Fruit fly (Drosophila melanogaster) whole organism, embryonic: Measurements from ENCODE around the gene CG10286.

Experiments
- ATbp ChIP-seq: fragments of 200-800 bp; sonication (Bioruptor generic); optimal IDR thresholded peaks from 2 replicates; lab custom pipeline; 2017; ENCODE audit warnings: missing biosample characterization, mild to moderate bottlenecking, missing genetic modification characterization, missing genetic modification reagents
- Abd-B ChIP-seq: fragments of 200-800 bp; sonication (Bioruptor generic); optimal IDR thresholded peaks from 2 replicates; lab custom pipeline; 2018; ENCODE audit warnings: missing biosample characterization, mild to moderate bottlenecking, missing genetic modification characterization, moderate library complexity
- Atf-2 ChIP-seq: fragments of 200-800 bp; sonication (Bioruptor generic); optimal IDR thresholded peaks from 2 replicates; lab custom pipeline; 2016; ENCODE audit warnings: missing biosample characterization, missing genetic modification characterization
- CG10267 ChIP-seq: fragments of 200-800 bp; sonication (Bioruptor generic); optimal IDR thresholded peaks from 2 replicates; lab custom pipeline; 2018; ENCODE audit warnings: missing biosample characterization, mild to moderate bottlenecking, missing genetic modification characterization, moderate library complexity
- CG11093 ChIP-seq: fragments of 200-800 bp; sonication (Bioruptor generic); IDR thresholded peaks from 3 replicates; pipeline ENCODE4 v1.3.6; 2022; ENCODE audit warnings: missing biosample characterization, missing genetic modification characterization
- CG11247 ChIP-seq: fragments of 200-800 bp; sonication (Bioruptor generic); IDR thresholded peaks from 2 replicates; pipeline ENCODE4 v1.3.6; 2022; ENCODE audit warnings: missing biosample characterization, missing genetic modification characterization
- CG14710 ChIP-seq: fragments of 200-800 bp; sonication (Bioruptor generic); optimal IDR thresholded peaks from 3 replicates; lab custom pipeline; 2019; ENCODE audit warnings: missing biosample characterization, mild to moderate bottlenecking, missing genetic modification characterization, moderate library complexity
- CG15601 ChIP-seq: fragments of 200-800 bp; sonication (Bioruptor generic); optimal IDR thresholded peaks from 3 replicates; lab custom pipeline; 2019; ENCODE audit warnings: missing biosample characterization, mild to moderate bottlenecking, missing genetic modification characterization, moderate library complexity
- CG16863 ChIP-seq: fragments of 200-800 bp; sonication (Bioruptor generic); optimal IDR thresholded peaks from 3 replicates; lab custom pipeline; 2016; ENCODE audit warnings: missing biosample characterization, missing genetic modification characterization
- CG18476 ChIP-seq: fragments of 200-800 bp; sonication (Bioruptor generic); optimal IDR thresholded peaks from 2 replicates; lab custom pipeline; 2016; ENCODE audit warnings: missing biosample characterization, mild to moderate bottlenecking, missing genetic modification characterization
- CG18619 ChIP-seq: fragments of 200-800 bp; sonication (Bioruptor generic); optimal IDR thresholded peaks from 3 replicates; lab custom pipeline; 2017; ENCODE audit warnings: missing biosample characterization, mild to moderate bottlenecking, missing genetic modification characterization
- CG2129 ChIP-seq: fragments of 200-800 bp; sonication (Bioruptor generic); IDR thresholded peaks from 2 replicates; pipeline ENCODE4 v1.3.6; 2022; ENCODE audit warnings: missing biosample characterization, missing genetic modification characterization; ENCODE audit not compliant: partially characterized antibody
- CG30020 ChIP-seq: fragments of 200-800 bp; optimal IDR thresholded peaks from 2 replicates; lab custom pipeline; 2019; ENCODE audit warnings: missing biosample characterization, mild to moderate bottlenecking, missing genetic modification characterization, moderate library complexity
- CG3726 ChIP-seq: fragments of 200-800 bp; sonication (Bioruptor generic); IDR thresholded peaks from 3 replicates; pipeline ENCODE4, ENCODE4 v1.3.6; 2022; ENCODE audit warnings: missing biosample characterization, missing genetic modification characterization
- CG3995 ChIP-seq: fragments of 200-800 bp; sonication (Bioruptor generic); optimal IDR thresholded peaks from 3 replicates; lab custom pipeline; 2016; ENCODE audit warnings: missing biosample characterization, missing genetic modification characterization
- CG6689 ChIP-seq: fragments of 200-800 bp; sonication (Bioruptor generic); IDR thresholded peaks from 2 replicates; pipeline ENCODE4 v1.3.6; 2022; ENCODE audit warnings: missing biosample characterization, missing genetic modification characterization
- CG9932 ChIP-seq: fragments of 200-800 bp; sonication (Bioruptor generic); IDR thresholded peaks from 2 replicates; pipeline ENCODE4 v1.3.6; 2022; ENCODE audit warnings: missing biosample characterization, missing genetic modification characterization
- CHES-1-like ChIP-seq: fragments of 200-800 bp; sonication (Bioruptor generic); optimal IDR thresholded peaks from 2 replicates; lab custom pipeline; 2016; ENCODE audit warnings: missing biosample characterization, missing genetic modification characterization
- Doc3 ChIP-seq: fragments of 200-800 bp; sonication (Bioruptor generic); IDR thresholded peaks from 3 replicates; pipeline ENCODE4 v1.3.6; 2022; ENCODE audit warnings: missing biosample characterization, missing genetic modification characterization; ENCODE audit not compliant: partially characterized antibody
- E2f2 ChIP-seq: fragments of 200-800 bp; sonication (Bioruptor generic); IDR thresholded peaks from 2 replicates; pipeline ENCODE4 v1.3.6; 2022; ENCODE audit warnings: missing biosample characterization, missing genetic modification characterization
- Ets97D ChIP-seq: fragments of 200-800 bp; sonication (Bioruptor generic); optimal IDR thresholded peaks from 3 replicates; lab custom pipeline; 2016; ENCODE audit warnings: missing biosample characterization, missing genetic modification characterization
- HHEX ChIP-seq: fragments of 200-800 bp; sonication (Bioruptor generic); optimal IDR thresholded peaks from 3 replicates; lab custom pipeline; 2017; ENCODE audit warnings: missing biosample characterization, mild to moderate bottlenecking, missing genetic modification characterization, missing genetic modification reagents
- HLH3B ChIP-seq: fragments of 200-800 bp; sonication (Bioruptor generic); IDR thresholded peaks from 2 replicates; pipeline ENCODE4 v1.3.6; 2022; ENCODE audit warnings: missing biosample characterization, missing genetic modification characterization
- Hr78 ChIP-seq, 2 experiments: fragments of 200-800 bp in 1 of 2; fragments of >200 bp in 1 of 2; sonication (Bioruptor generic) in 1 of 2; optimal IDR thresholded peaks; 2 replicates each; lab custom pipeline; 2017 to 2019; ENCODE audit warnings: missing biosample characterization in 2 of 2, missing genetic modification characterization in 2 of 2, mild to moderate bottlenecking in 1 of 2, moderate library complexity in 1 of 2
- MBD-R2 ChIP-seq: fragments of 200-800 bp; sonication (Bioruptor generic); IDR thresholded peaks from 2 replicates; pipeline ENCODE4 v1.3.6; 2022; ENCODE audit warnings: missing biosample characterization, missing genetic modification characterization
- Med ChIP-seq: fragments of 200-800 bp; sonication (Bioruptor generic); peaks from one replicate; lab custom pipeline; 2016; ENCODE audit warnings: missing biosample characterization, missing genetic modification characterization, mild to moderate bottlenecking, inconsistent platforms, moderate library complexity
- Myb ChIP-seq: fragments of 200-800 bp; sonication (Bioruptor generic); optimal IDR thresholded peaks from 2 replicates; lab custom pipeline; 2016; ENCODE audit warnings: missing biosample characterization, missing genetic modification characterization
- Nf-YC ChIP-seq: fragments of 200-800 bp; optimal IDR thresholded peaks from 3 replicates; lab custom pipeline; 2019; ENCODE audit warnings: missing biosample characterization, mild to moderate bottlenecking, missing genetic modification characterization, moderate library complexity
- Opbp ChIP-seq: fragments of 200-800 bp; sonication (Bioruptor generic); IDR thresholded peaks from 3 replicates; pipeline ENCODE4 v1.3.6; 2022; ENCODE audit warnings: missing biosample characterization, missing genetic modification characterization; ENCODE audit not compliant: partially characterized antibody
- Sry-β ChIP-seq: fragments of 200-800 bp; sonication (Bioruptor generic); optimal IDR thresholded peaks from 2 replicates; lab custom pipeline; 2018; ENCODE audit warnings: missing biosample characterization, mild to moderate bottlenecking, missing genetic modification characterization, moderate library complexity
- Sry-δ ChIP-seq: fragments of 200-800 bp; sonication (Bioruptor generic); optimal IDR thresholded peaks from 2 replicates; lab custom pipeline; 2016; ENCODE audit warnings: missing biosample characterization, missing genetic modification characterization
- Tbp ChIP-seq: fragments of >200 bp; optimal IDR thresholded peaks from 2 replicates; lab custom pipeline; 2018; ENCODE audit warnings: missing biosample characterization, missing genetic modification characterization
- amos ChIP-seq: fragments of 200-800 bp; sonication (Bioruptor generic); IDR thresholded peaks from 2 replicates; pipeline ENCODE4 v1.3.6; 2022; ENCODE audit warnings: missing biosample characterization, missing genetic modification characterization; ENCODE audit not compliant: partially characterized antibody
- ap ChIP-seq: fragments of 200-800 bp; sonication (Bioruptor generic); IDR thresholded peaks from 2 replicates; pipeline ENCODE4 v1.3.6; 2022; ENCODE audit warnings: missing biosample characterization, missing genetic modification characterization
- br ChIP-seq: fragments of >200 bp; optimal IDR thresholded peaks from 2 replicates; lab custom pipeline; 2017
- chm ChIP-seq: fragments of 200-800 bp; sonication (Bioruptor generic); IDR thresholded peaks from 2 replicates; pipeline ENCODE4 v1.3.6; 2022; ENCODE audit warnings: missing biosample characterization, missing genetic modification characterization
- disco-r ChIP-seq: fragments of 200-800 bp; sonication (Bioruptor generic); optimal IDR thresholded peaks from 2 replicates; lab custom pipeline; 2016; ENCODE audit warnings: missing biosample characterization, missing genetic modification characterization
- dpn ChIP-seq, 2 experiments: fragments of 200-800 bp; sonication (Bioruptor generic); optimal IDR thresholded peaks; 3 replicates each; lab custom pipeline; 2016; ENCODE audit warnings: missing biosample characterization in 2 of 2, missing genetic modification characterization in 2 of 2
- gfzf ChIP-seq: fragments of 200-800 bp; sonication (Bioruptor generic); optimal IDR thresholded peaks from 2 replicates; lab custom pipeline; 2016; ENCODE audit warnings: missing biosample characterization, mild to moderate bottlenecking, missing genetic modification characterization, moderate library complexity
- gsb ChIP-seq: fragments of 200-800 bp; sonication (Bioruptor generic); IDR thresholded peaks from 2 replicates; pipeline ENCODE4 v1.3.6; 2022; ENCODE audit warnings: missing biosample characterization, missing genetic modification characterization
- hb ChIP-seq: fragments of 200-800 bp; sonication (Bioruptor generic); IDR thresholded peaks from 3 replicates; pipeline ENCODE4 v1.3.6; 2022; ENCODE audit warnings: missing biosample characterization, missing genetic modification characterization; ENCODE audit not compliant: partially characterized antibody
- hbn ChIP-seq: fragments of 200-800 bp; sonication (Bioruptor generic); IDR thresholded peaks from 2 replicates; pipeline ENCODE4 v1.3.6; 2022; ENCODE audit warnings: missing biosample characterization, missing genetic modification characterization; ENCODE audit not compliant: partially characterized antibody
- lbe ChIP-seq: fragments of 200-800 bp; sonication (Bioruptor generic); optimal IDR thresholded peaks from 2 replicates; lab custom pipeline; 2016; ENCODE audit warnings: missing biosample characterization, mild to moderate bottlenecking, missing genetic modification characterization
- mld ChIP-seq: fragments of 200-800 bp; sonication (Bioruptor generic); IDR thresholded peaks from 3 replicates; pipeline ENCODE4 v1.3.6; 2022; ENCODE audit warnings: missing biosample characterization, missing genetic modification characterization; ENCODE audit not compliant: partially characterized antibody
- nmo ChIP-seq: fragments of 200-800 bp; sonication (Bioruptor generic); optimal IDR thresholded peaks from 2 replicates; lab custom pipeline; 2018; ENCODE audit warnings: missing biosample characterization, mild to moderate bottlenecking, missing genetic modification characterization, moderate library complexity
- peb ChIP-seq: fragments of 200-800 bp; sonication (Bioruptor generic); IDR thresholded peaks from 2 replicates; pipeline ENCODE4 v1.3.6; 2022; ENCODE audit warnings: missing biosample characterization, missing genetic modification characterization
- pita ChIP-seq: fragments of 200-800 bp; sonication (Bioruptor generic); optimal IDR thresholded peaks from 2 replicates; lab custom pipeline; 2017; ENCODE audit warnings: missing biosample characterization, mild to moderate bottlenecking, missing genetic modification characterization
- row ChIP-seq: fragments of 200-800 bp; sonication (Bioruptor generic); IDR thresholded peaks from 3 replicates; pipeline ENCODE4 v1.3.6; 2022; ENCODE audit warnings: missing biosample characterization, missing genetic modification characterization
- tll ChIP-seq, 2 experiments: fragments of 200-800 bp in 1 of 2; fragments of >200 bp in 1 of 2; sonication (Bioruptor generic) in 1 of 2; optimal IDR thresholded peaks; 2 replicates each; lab custom pipeline; 2017 to 2019; ENCODE audit warnings: missing biosample characterization in 2 of 2, missing genetic modification characterization in 2 of 2, mild to moderate bottlenecking in 1 of 2, moderate library complexity in 1 of 2
- z ChIP-seq: fragments of 200-800 bp; sonication (Bioruptor generic); IDR thresholded peaks from 3 replicates; pipeline ENCODE4 v1.3.6; 2022; ENCODE audit warnings: missing biosample characterization, missing genetic modification characterization
- zen2 ChIP-seq: fragments of 200-800 bp; sonication (Bioruptor generic); IDR thresholded peaks from 3 replicates; pipeline ENCODE4 v1.3.6; 2022; ENCODE audit warnings: missing biosample characterization, missing genetic modification characterization; ENCODE audit not compliant: partially characterized antibody

Gene CG10286

DNA sequence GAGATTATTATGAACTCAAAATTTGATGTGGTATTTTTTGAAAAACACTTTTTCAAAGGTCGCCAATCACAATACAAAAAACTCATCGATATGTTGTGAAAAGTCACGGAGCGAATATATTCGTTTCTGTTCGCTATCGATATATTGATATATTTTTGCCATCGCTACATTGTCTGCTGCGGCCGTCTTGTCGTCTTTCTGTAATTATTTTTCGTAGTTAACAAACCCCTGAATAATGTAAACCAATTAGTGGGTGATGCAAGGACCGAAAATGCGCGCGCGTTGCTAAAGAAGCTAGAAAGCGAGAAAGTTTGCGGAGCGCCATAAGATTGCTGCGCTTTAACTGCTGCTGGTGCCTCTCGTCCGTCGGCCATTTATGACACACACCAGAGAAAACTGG lies 18.0 kb upstream of the CG10286 start, which contains the start of gene Pak (continued):
- no peak for TF ChIP-seq CG11093 (GFP tag; lab: Robert Waterston, UW)
- TF ChIP-seq mld (GFP tag; lab: Robert Waterston, UW) = peak; percentile 93
- no peak for TF ChIP-seq z
- no peak for TF ChIP-seq CG3726 (GFP tag; lab: Robert Waterston, UW)
- no peak for TF ChIP-seq HLH3B (GFP tag; lab: Robert Waterston, UW)
- TF ChIP-seq amos = peak; percentile 97
- TF ChIP-seq CG2129 (GFP tag; lab: Robert Waterston, UW) = peak; percentile 76
- TF ChIP-seq Sry-δ = peak; percentile 97
- peak; percentile 74 for TF ChIP-seq row (GFP tag; lab: Robert Waterston, UW)
- no peak for TF ChIP-seq CG6689 (GFP tag; lab: Robert Waterston, UW)
- TF ChIP-seq HHEX (GFP tag; lab: Kevin White, UChicago) = no peak
- TF ChIP-seq E2f2 (GFP tag; lab: Robert Waterston, UW) = peak; percentile 70
- no peak for TF ChIP-seq ATbp (GFP tag; lab: Kevin White, UChicago)
- peak; percentile 58 for TF ChIP-seq Ets97D (GFP tag; lab: Kevin White, UChicago)
- peak; percentile 98 for TF ChIP-seq CG3995 (GFP tag; lab: Kevin White, UChicago)
- TF ChIP-seq Hr78 (GFP tag; optimal IDR thresholded peaks at IDR 0.05; lab: Kevin White, UChicago) = no peak
- peak; percentile 56 for TF ChIP-seq gfzf (GFP tag; lab: Kevin White, UChicago)
- TF ChIP-seq tll (GFP tag; optimal IDR thresholded peaks at IDR 0.05; lab: Kevin White, UChicago) = peak in 1 of 2 experiments; percentile 36
- no peak for TF ChIP-seq dpn (GFP tag; optimal IDR thresholded peaks at IDR 0.05; lab: Kevin White, UChicago)
- peak; percentile 91 for TF ChIP-seq Doc3 (GFP tag; lab: Robert Waterston, UW)
- peak; percentile 87 for TF ChIP-seq hb
- TF ChIP-seq peb (GFP tag; lab: Robert Waterston, UW) = no peak
- peak; percentile 57 for TF ChIP-seq Myb (GFP tag; lab: Kevin White, UChicago)
- peak; percentile 27 for TF ChIP-seq CG10267 (tag; lab: Kevin White, UChicago)
- TF ChIP-seq CG14710 (tag; lab: Kevin White, UChicago) = peak; percentile 43
- no peak for TF ChIP-seq Sry-β (GFP tag; lab: Kevin White, UChicago)
- peak; percentile 59 for TF ChIP-seq Med
- TF ChIP-seq Nf-YC = peak; percentile 41
- peak; percentile 96 for TF ChIP-seq Opbp
- TF ChIP-seq CG18619 = no peak
- peak; percentile 90 for TF ChIP-seq zen2 (GFP tag; lab: Robert Waterston, UW)
- TF ChIP-seq gsb (GFP tag; lab: Robert Waterston, UW) = no peak
- TF ChIP-seq chm (GFP tag; lab: Robert Waterston, UW) = no peak
- peak; percentile 12 for TF ChIP-seq Abd-B (GFP tag; lab: Kevin White, UChicago)
- TF ChIP-seq CG11247 (GFP tag; lab: Robert Waterston, UW) = no peak
- no peak for TF ChIP-seq pita
- peak; percentile 46; the same call in 1 of the 2 replicates for TF ChIP-seq CG9932 (GFP tag; lab: Robert Waterston, UW)
- TF ChIP-seq CG15601 (tag; lab: Kevin White, UChicago) = peak; percentile 3
- peak; percentile 32 for TF ChIP-seq nmo
- TF ChIP-seq Tbp (GFP tag; lab: Kevin White, UChicago) = no peak
- TF ChIP-seq hbn (GFP tag; lab: Robert Waterston, UW) = peak; percentile 89
- TF ChIP-seq br (lab: Kevin White, UChicago) = no peak
- TF ChIP-seq disco-r = no peak
- TF ChIP-seq CG30020 = peak; percentile 57
- TF ChIP-seq MBD-R2 = peak; percentile 72
- TF ChIP-seq CG16863 = no peak
- TF ChIP-seq lbe (GFP tag; lab: Kevin White, UChicago) = no peak
- TF ChIP-seq CG18476 (GFP tag; lab: Kevin White, UChicago) = no peak
- TF ChIP-seq ap (GFP tag; lab: Robert Waterston, UW) = no peak
- peak; percentile 11 for TF ChIP-seq CHES-1-like (GFP tag; lab: Kevin White, UChicago)
- TF ChIP-seq Atf-2 (GFP tag; lab: Kevin White, UChicago) = no peak
